Fruit fly (Drosophila melanogaster) whole organism, pupa: Measurements from ENCODE around the gene Mcm3.

Experiments used
- CG12605 ChIP-seq: fragments of 200-800 bp; sonication (Bioruptor generic); IDR thresholded peaks from 2 replicates; pipeline ENCODE4 v1.3.6; 2022; ENCODE audit warnings: missing biosample characterization, missing genetic modification characterization
- CG13204 ChIP-seq: fragments of 200-800 bp; sonication (Bioruptor generic); optimal IDR thresholded peaks from 2 replicates; lab custom pipeline; 2018; ENCODE audit warnings: missing biosample characterization, mild to moderate bottlenecking, missing genetic modification characterization, moderate library complexity
- CG4496 ChIP-seq: fragments of 200-800 bp; sonication (Bioruptor generic); IDR thresholded peaks from 3 replicates; pipeline ENCODE4 v1.3.6; 2022; ENCODE audit warnings: missing biosample characterization, missing genetic modification characterization
- CG9948 ChIP-seq: fragments of 200-800 bp; sonication (Bioruptor generic); optimal IDR thresholded peaks from 2 replicates; lab custom pipeline; 2018; ENCODE audit warnings: missing biosample characterization, mild to moderate bottlenecking, missing genetic modification characterization, moderate library complexity
- EcR ChIP-seq: fragments of 200-800 bp; sonication (Bioruptor generic); optimal IDR thresholded peaks from 3 replicates; lab custom pipeline; 2019; ENCODE audit warnings: missing biosample characterization, missing genetic modification characterization, mild to moderate bottlenecking, moderate library complexity, missing genetic modification reagents
- Pif1A ChIP-seq: fragments of 200-800 bp; sonication (Bioruptor generic); optimal IDR thresholded peaks from 3 replicates; lab custom pipeline; 2016; ENCODE audit warnings: missing biosample characterization, missing genetic modification characterization
- Pif1B ChIP-seq: fragments of 200-800 bp; sonication (Bioruptor generic); optimal IDR thresholded peaks from 3 replicates; lab custom pipeline; 2016; ENCODE audit warnings: missing biosample characterization, missing genetic modification characterization
- Snoo ChIP-seq: fragments of 200-800 bp; sonication (Bioruptor generic); optimal IDR thresholded peaks from 3 replicates; lab custom pipeline; 2017; ENCODE audit warnings: missing biosample characterization, mild to moderate bottlenecking, missing genetic modification characterization, inconsistent platforms
- gl ChIP-seq: fragments of 200-800 bp; sonication (Bioruptor generic); optimal IDR thresholded peaks from 2 replicates; lab custom pipeline; 2018; ENCODE audit warnings: missing biosample characterization, mild to moderate bottlenecking, missing genetic modification characterization
- rn ChIP-seq: fragments of 200-800 bp; sonication (Bioruptor generic); IDR thresholded peaks from 2 replicates; pipeline ENCODE4 v1.3.6; 2022; ENCODE audit warnings: missing biosample characterization, missing genetic modification characterization

DNA sequence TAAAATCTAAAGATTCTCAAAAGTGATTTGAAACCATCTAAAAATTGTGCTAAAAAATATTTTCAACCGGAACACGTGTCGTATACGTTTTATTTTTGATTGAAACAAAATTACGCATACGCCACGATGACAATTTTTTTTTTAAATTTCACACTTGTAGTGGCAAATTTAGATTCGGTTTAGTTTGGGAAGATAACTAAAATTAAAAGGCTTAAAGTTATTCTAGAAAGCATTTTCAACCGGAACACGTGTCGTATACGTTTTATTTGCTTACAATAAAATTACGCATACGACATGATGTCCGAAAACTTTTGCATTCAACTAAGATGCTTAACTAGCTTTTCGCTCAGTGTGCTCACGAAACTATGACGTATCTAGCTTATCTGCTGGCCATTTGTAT, 35.2 kb downstream of the Mcm3 start:
- TF ChIP-seq CG9948 (no peak), EcR (GFP tag; lab: Kevin White, UChicago) (no peak), gl (tag; lab: Kevin White, UChicago) (no peak), rn (GFP tag; lab: Robert Waterston, UW) (no peak), Pif1B (GFP tag; lab: Kevin White, UChicago) (no peak), CG4496 (GFP tag; lab: Robert Waterston, UW) (no peak), CG12605 (GFP tag; lab: Robert Waterston, UW) (no peak), CG13204 (GFP tag; lab: Kevin White, UChicago) (no peak), Pif1A (GFP tag; lab: Kevin White, UChicago) (no peak), Snoo (tag; lab: Kevin White, UChicago) (no peak)
